Fruit fly (Drosophila melanogaster) whole organism, prepupa: ENCODE measurements around the gene Prosalpha2.

ENCODE experiments used
- CG10631 ChIP-seq: fragments of 200-800 bp; sonication (Bioruptor generic); optimal IDR thresholded peaks from 2 replicates; lab custom pipeline; 2016; ENCODE audit warnings: missing biosample characterization, missing genetic modification characterization
- CG10669 ChIP-seq: fragments of 200-800 bp; sonication (Bioruptor generic); optimal IDR thresholded peaks from 3 replicates; lab custom pipeline; 2018; ENCODE audit warnings: missing biosample characterization, mild to moderate bottlenecking, missing genetic modification characterization, moderate library complexity
- CG11902 ChIP-seq: fragments of 200-800 bp; sonication (Bioruptor generic); optimal IDR thresholded peaks from 3 replicates; lab custom pipeline; 2016; ENCODE audit warnings: missing biosample characterization, missing genetic modification characterization
- CG15336 ChIP-seq: fragments of 200-800 bp; sonication (Bioruptor generic); IDR thresholded peaks from 2 replicates; pipeline ENCODE4 v1.3.6; 2022; ENCODE audit warnings: missing biosample characterization, missing genetic modification characterization
- CG1621 ChIP-seq: fragments of 200-800 bp; sonication (Bioruptor generic); optimal IDR thresholded peaks from 3 replicates; lab custom pipeline; 2018; ENCODE audit warnings: missing biosample characterization, mild to moderate bottlenecking, missing genetic modification characterization
- CG16779 ChIP-seq: fragments of 200-800 bp; sonication (Bioruptor generic); optimal IDR thresholded peaks from 3 replicates; lab custom pipeline; 2017; ENCODE audit warnings: missing biosample characterization, mild to moderate bottlenecking, missing genetic modification characterization
- CG3032 ChIP-seq: fragments of 200-800 bp; optimal IDR thresholded peaks from 2 replicates; lab custom pipeline; 2019; ENCODE audit warnings: missing biosample characterization, mild to moderate bottlenecking, missing genetic modification characterization, moderate library complexity
- CG31627 ChIP-seq: fragments of 200-800 bp; sonication (Bioruptor generic); optimal IDR thresholded peaks from 3 replicates; lab custom pipeline; 2016; ENCODE audit warnings: missing biosample characterization, missing genetic modification characterization
- CG32006 ChIP-seq: fragments of 200-800 bp; sonication (Bioruptor generic); optimal IDR thresholded peaks from 3 replicates; lab custom pipeline; 2017; ENCODE audit warnings: missing biosample characterization, mild to moderate bottlenecking, missing genetic modification characterization
- CG34406 ChIP-seq: fragments of 200-800 bp; sonication (Bioruptor generic); optimal IDR thresholded peaks from 3 replicates; lab custom pipeline; 2016; ENCODE audit warnings: missing biosample characterization, missing genetic modification characterization
- CG6276 ChIP-seq: fragments of 200-800 bp; sonication (Bioruptor generic); optimal IDR thresholded peaks from 2 replicates; lab custom pipeline; 2017; ENCODE audit warnings: missing biosample characterization, mild to moderate bottlenecking, missing genetic modification characterization
- CG6792 ChIP-seq: fragments of 200-800 bp; sonication (Bioruptor generic); optimal IDR thresholded peaks from 3 replicates; lab custom pipeline; 2016; ENCODE audit warnings: missing biosample characterization, missing genetic modification characterization
- CG6808 ChIP-seq: fragments of 200-800 bp; sonication (Bioruptor generic); optimal IDR thresholded peaks from 3 replicates; lab custom pipeline; 2017; ENCODE audit warnings: missing biosample characterization, missing genetic modification characterization, mild to moderate bottlenecking, moderate library complexity, missing genetic modification reagents
- CG6854 ChIP-seq: fragments of 200-800 bp; sonication (Bioruptor generic); optimal IDR thresholded peaks from 2 replicates; lab custom pipeline; 2017; ENCODE audit warnings: missing biosample characterization, mild to moderate bottlenecking, missing genetic modification characterization
- CG7368 ChIP-seq: fragments of 200-800 bp; sonication (Bioruptor generic); optimal IDR thresholded peaks from 3 replicates; lab custom pipeline; 2016; ENCODE audit warnings: missing biosample characterization, missing genetic modification characterization
- CG8119 ChIP-seq: fragments of 200-800 bp; sonication (Bioruptor generic); IDR thresholded peaks from 3 replicates; pipeline ENCODE4 v1.3.6; 2022; ENCODE audit warnings: missing biosample characterization, missing genetic modification characterization
- CG8319 ChIP-seq: fragments of 200-800 bp; sonication (Bioruptor generic); optimal IDR thresholded peaks from 3 replicates; lab custom pipeline; 2016; ENCODE audit warnings: missing biosample characterization, missing genetic modification characterization
- CG8632 ChIP-seq: fragments of 200-800 bp; sonication (Bioruptor generic); optimal IDR thresholded peaks from 3 replicates; lab custom pipeline; 2016; ENCODE audit warnings: missing biosample characterization, missing genetic modification characterization
- CG9139 ChIP-seq: fragments of 200-800 bp; sonication (Bioruptor generic); optimal IDR thresholded peaks from 3 replicates; lab custom pipeline; 2017; ENCODE audit warnings: missing biosample characterization, mild to moderate bottlenecking, missing genetic modification characterization
- Eip75B ChIP-seq: fragments of 200-800 bp; sonication (Bioruptor generic); optimal IDR thresholded peaks from 3 replicates; lab custom pipeline; 2016; ENCODE audit warnings: missing biosample characterization, missing genetic modification characterization
- Eip78C ChIP-seq: fragments of 200-800 bp; sonication (Bioruptor generic); peaks from one replicate; lab custom pipeline; 2016; ENCODE audit warnings: missing biosample characterization, missing genetic modification characterization
- Eip93F ChIP-seq: fragments of 200-800 bp; sonication (Bioruptor generic); optimal IDR thresholded peaks from 2 replicates; lab custom pipeline; 2016; ENCODE audit warnings: missing biosample characterization, mild to moderate bottlenecking, missing genetic modification characterization
- Ets96B ChIP-seq: fragments of 200-800 bp; optimal IDR thresholded peaks from 2 replicates; lab custom pipeline; 2019; ENCODE audit warnings: missing biosample characterization, mild to moderate bottlenecking, missing genetic modification characterization, moderate library complexity
- Gug ChIP-seq: fragments of 200-800 bp; sonication (Bioruptor generic); IDR thresholded peaks from 2 replicates; pipeline ENCODE4 v1.3.6; 2022; ENCODE audit warnings: missing biosample characterization, missing genetic modification characterization
- Hr38 ChIP-seq: sonication (Bioruptor generic); optimal IDR thresholded peaks from 2 replicates; lab custom pipeline; 2016; ENCODE audit warnings: missing biosample characterization, missing genetic modification characterization
- Hr39 ChIP-seq: fragments of 200-800 bp; sonication (Bioruptor generic); optimal IDR thresholded peaks from 2 replicates; lab custom pipeline; 2016; ENCODE audit warnings: missing biosample characterization, missing genetic modification characterization
- Hr4 ChIP-seq: fragments of 200-800 bp; sonication (Bioruptor generic); optimal IDR thresholded peaks from 3 replicates; lab custom pipeline; 2016; ENCODE audit warnings: missing biosample characterization, missing genetic modification characterization
- Met ChIP-seq: fragments of 200-800 bp; sonication (Bioruptor generic); optimal IDR thresholded peaks from 3 replicates; lab custom pipeline; 2016; ENCODE audit warnings: missing biosample characterization, missing genetic modification characterization
- Smox ChIP-seq: fragments of 200-800 bp; sonication (Bioruptor generic); optimal IDR thresholded peaks from 3 replicates; lab custom pipeline; 2016; ENCODE audit warnings: missing biosample characterization, missing genetic modification characterization
- Sox102F ChIP-seq: fragments of 200-800 bp; sonication (Bioruptor generic); optimal IDR thresholded peaks from 2 replicates; lab custom pipeline; 2016; ENCODE audit warnings: missing biosample characterization, mild to moderate bottlenecking, missing genetic modification characterization
- Sox14 ChIP-seq: fragments of 200-800 bp; sonication (Bioruptor generic); optimal IDR thresholded peaks from 3 replicates; lab custom pipeline; 2016; ENCODE audit warnings: missing biosample characterization, missing genetic modification characterization
- Sox15 ChIP-seq: fragments of 200-800 bp; sonication (Bioruptor generic); optimal IDR thresholded peaks from 3 replicates; lab custom pipeline; 2016; ENCODE audit warnings: missing biosample characterization, missing genetic modification characterization
- achi ChIP-seq: fragments of 200-800 bp; sonication (Bioruptor generic); optimal IDR thresholded peaks from 3 replicates; lab custom pipeline; 2016; ENCODE audit warnings: missing biosample characterization, missing genetic modification characterization
- acj6 ChIP-seq: fragments of 200-800 bp; sonication (Bioruptor generic); optimal IDR thresholded peaks from 3 replicates; lab custom pipeline; 2016; ENCODE audit warnings: missing biosample characterization, missing genetic modification characterization
- cyc ChIP-seq: fragments of 200-800 bp; sonication (Bioruptor generic); optimal IDR thresholded peaks from 3 replicates; lab custom pipeline; 2016; ENCODE audit warnings: missing biosample characterization, missing genetic modification characterization
- dac ChIP-seq: fragments of 200-800 bp; sonication (Bioruptor generic); optimal IDR thresholded peaks from 2 replicates; lab custom pipeline; 2017; ENCODE audit warnings: missing biosample characterization, mild to moderate bottlenecking, missing genetic modification characterization
- eg ChIP-seq: fragments of 200-800 bp; sonication (Bioruptor generic); IDR thresholded peaks from 3 replicates; pipeline ENCODE4 v1.3.6; 2022; ENCODE audit warnings: missing biosample characterization, missing genetic modification characterization
- esn ChIP-seq: fragments of 200-800 bp; sonication (Bioruptor generic); optimal IDR thresholded peaks from 2 replicates; lab custom pipeline; 2016; ENCODE audit warnings: missing biosample characterization, mild to moderate bottlenecking, missing genetic modification characterization, moderate library complexity
- fd59A ChIP-seq: fragments of 200-800 bp; sonication (Bioruptor generic); optimal IDR thresholded peaks from 2 replicates; lab custom pipeline; 2017; ENCODE audit warnings: missing biosample characterization, mild to moderate bottlenecking, missing genetic modification characterization, missing genetic modification reagents
- fd85E ChIP-seq: fragments of 200-800 bp; sonication (Bioruptor generic); optimal IDR thresholded peaks from 3 replicates; lab custom pipeline; 2016; ENCODE audit warnings: missing biosample characterization, missing genetic modification characterization
- fkh ChIP-seq: fragments of 200-800 bp; sonication (Bioruptor generic); optimal IDR thresholded peaks from 3 replicates; lab custom pipeline; 2017; ENCODE audit warnings: missing biosample characterization, mild to moderate bottlenecking, missing genetic modification characterization, moderate library complexity
- net ChIP-seq: fragments of 200-800 bp; sonication (Bioruptor generic); optimal IDR thresholded peaks from 3 replicates; lab custom pipeline; 2016; ENCODE audit warnings: missing biosample characterization, missing genetic modification characterization
- pdm3 ChIP-seq: fragments of 200-800 bp; sonication (Bioruptor generic); optimal IDR thresholded peaks from 3 replicates; lab custom pipeline; 2016; ENCODE audit warnings: missing biosample characterization, missing genetic modification characterization
- salr ChIP-seq, 2 experiments: fragments of 200-800 bp; sonication (Bioruptor generic); optimal IDR thresholded peaks; 3 replicates each; lab custom pipeline; 2016 to 2018; ENCODE audit warnings: missing biosample characterization in 2 of 2, missing genetic modification characterization in 2 of 2, mild to moderate bottlenecking in 1 of 2
- spab ChIP-seq: fragments of 200-800 bp; sonication (Bioruptor generic); optimal IDR thresholded peaks from 2 replicates; lab custom pipeline; 2017; ENCODE audit warnings: missing biosample characterization, mild to moderate bottlenecking, missing genetic modification characterization, missing genetic modification reagents
- ss ChIP-seq, 2 experiments: fragments of 200-800 bp; sonication (Bioruptor generic); optimal IDR thresholded peaks; 2 replicates in 1 of 2; 3 replicates in 1 of 2; lab custom pipeline; 2017 to 2018; ENCODE audit warnings: mild to moderate bottlenecking in 2 of 2, missing biosample characterization in 2 of 2, missing genetic modification characterization in 2 of 2, moderate library complexity in 1 of 2
- svp ChIP-seq: fragments of 200-800 bp; sonication (Bioruptor generic); peaks from one replicate; lab custom pipeline; 2016; ENCODE audit warnings: missing biosample characterization, missing genetic modification characterization
- topi ChIP-seq: fragments of 200-800 bp; sonication (Bioruptor generic); optimal IDR thresholded peaks from 3 replicates; lab custom pipeline; 2016; ENCODE audit warnings: missing biosample characterization, missing genetic modification characterization

Prosalpha2 gene

DNA sequence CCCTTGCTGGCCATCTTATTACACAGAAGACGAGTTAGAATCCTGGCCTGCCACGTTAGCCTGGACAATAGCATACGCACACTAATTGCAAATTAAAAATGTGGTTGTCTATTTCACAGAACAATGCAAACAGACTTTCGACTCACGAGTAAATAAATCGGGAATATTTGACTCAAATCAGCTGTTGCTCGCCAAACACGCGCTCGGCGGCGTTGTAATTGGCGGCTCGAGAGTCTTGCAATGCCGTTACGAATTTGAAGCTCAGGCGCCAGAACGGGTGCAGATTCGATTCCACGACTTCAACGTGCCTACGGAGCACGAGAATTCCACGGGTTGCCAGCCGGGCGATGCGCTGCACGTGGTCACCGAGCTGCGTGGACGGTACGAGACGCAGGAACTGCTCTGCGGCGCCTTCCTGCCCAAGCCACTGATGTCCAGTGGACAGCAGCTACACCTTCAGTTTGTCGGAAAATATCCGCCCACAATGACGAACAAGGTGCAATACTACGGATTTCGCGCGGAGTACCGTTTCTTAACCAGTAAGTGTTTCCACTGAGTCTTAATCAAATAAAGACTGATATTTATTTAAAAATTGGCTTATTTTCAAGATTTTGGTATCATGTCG lies 29.3 kb upstream of the Prosalpha2 start, which contains the start of gene DNAlig3:
TSS of gene DNAlig3 (minus strand) at position 168 of the 625 bp plus-strand sequence.
- no peak for TF ChIP-seq CG10669 (GFP tag; lab: Kevin White, UChicago)
- no peak for TF ChIP-seq Eip93F (GFP tag; lab: Kevin White, UChicago)
- TF ChIP-seq fkh (GFP tag; lab: Kevin White, UChicago) = peak; percentile 98
- peak; percentile 51 for TF ChIP-seq CG6854 (GFP tag; lab: Kevin White, UChicago)

DNA sequence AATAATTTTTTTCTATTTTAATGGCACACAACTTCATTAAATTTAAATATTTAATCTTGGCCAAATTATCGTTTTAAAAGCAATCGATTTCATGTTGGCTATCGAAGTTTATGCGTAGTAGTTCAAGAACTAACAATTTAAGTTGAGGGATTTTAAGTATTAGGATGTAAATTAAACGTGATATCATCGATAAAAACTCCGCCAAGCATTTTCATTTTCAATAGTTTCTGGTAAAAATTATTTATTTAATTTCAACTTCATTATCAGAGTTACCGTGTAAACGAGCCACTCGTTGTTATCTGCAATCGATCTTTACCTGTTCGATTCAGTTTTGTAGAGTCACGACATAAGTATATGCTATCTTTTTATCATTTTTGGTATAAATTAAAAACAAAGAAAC lies 28.2 kb upstream of the Prosalpha2 start:
- TF ChIP-seq net (peak; percentile 94), dac (GFP tag; lab: Kevin White, UChicago) (peak; percentile 86), Smox (GFP tag; lab: Kevin White, UChicago) (peak; percentile 96), Hr38 (GFP tag; lab: Kevin White, UChicago) (no peak), Sox15 (peak; percentile 90), esn (GFP tag; lab: Kevin White, UChicago) (peak; percentile 98), CG11902 (GFP tag; lab: Kevin White, UChicago) (peak; percentile 96), ss (GFP tag; optimal IDR thresholded peaks at IDR 0.05; lab: Kevin White, UChicago) (peak; percentile 97 to 98), CG10669 (GFP tag; lab: Kevin White, UChicago) (peak; percentile 96), CG6808 (peak; percentile 95), CG6792 (peak; percentile 96), achi (GFP tag; lab: Kevin White, UChicago) (peak; percentile 94), CG8119 (GFP tag; lab: Robert Waterston, UW) (peak; percentile 94), Sox14 (peak; percentile 96), CG32006 (GFP tag; lab: Kevin White, UChicago) (peak; percentile 92), CG3032 (tag; lab: Kevin White, UChicago) (peak; percentile 98), Ets96B (tag; lab: Kevin White, UChicago) (peak; percentile 98), CG8632 (peak; percentile 97), fd85E (GFP tag; lab: Kevin White, UChicago) (peak; percentile 97), CG8319 (GFP tag; lab: Kevin White, UChicago) (peak; percentile 94), svp (peak; percentile 99), CG7368 (peak; percentile 98), CG34406 (GFP tag; lab: Kevin White, UChicago) (peak; percentile 97), Met (GFP tag; lab: Kevin White, UChicago) (peak; percentile 97), CG16779 (tag; lab: Kevin White, UChicago) (peak; percentile 92), salr (GFP tag; optimal IDR thresholded peaks at IDR 0.05; lab: Kevin White, UChicago) (peak in 1 of 2 experiments; percentile 94), Eip78C (GFP tag; lab: Kevin White, UChicago) (peak; percentile 99), Eip93F (GFP tag; lab: Kevin White, UChicago) (peak; percentile 96), CG6276 (peak; percentile 94), topi (GFP tag; lab: Kevin White, UChicago) (peak; percentile 100), CG15336 (peak; percentile 95), Sox102F (GFP tag; lab: Kevin White, UChicago) (peak; percentile 98), fd59A (peak; percentile 91), acj6 (GFP tag; lab: Kevin White, UChicago) (peak; percentile 93), CG6854 (GFP tag; lab: Kevin White, UChicago) (peak; percentile 99), Hr4 (GFP tag; lab: Kevin White, UChicago) (peak; percentile 93), CG1621 (tag; lab: Kevin White, UChicago) (peak; percentile 94), CG9139 (GFP tag; lab: Kevin White, UChicago) (peak; percentile 96), pdm3 (GFP tag; lab: Kevin White, UChicago) (peak; percentile 93), CG10631 (GFP tag; lab: Kevin White, UChicago) (peak; percentile 91), Hr39 (GFP tag; lab: Kevin White, UChicago) (peak; percentile 94), eg (peak; percentile 98), Eip75B (peak; percentile 95), Gug (peak; percentile 85), spab (GFP tag; lab: Kevin White, UChicago) (peak; percentile 98), CG31627 (GFP tag; lab: Kevin White, UChicago) (peak; percentile 96), cyc (peak; percentile 99)
